Worm (Caenorhabditis elegans) whole organism, L4 larva: ENCODE data around the gene srh-83.

ENCODE experiments used
- T26A8.4 ChIP-seq: fragments of 200-800 bp; sonication (Bioruptor generic); IDR thresholded peaks from 2 replicates; pipeline ENCODE4 v1.3.6; 2022; ENCODE audit warnings: missing genetic modification characterization, missing compliant biosample characterization
- ceh-32 ChIP-seq: sonication (generic microtip); optimal IDR thresholded peaks from 2 replicates; lab custom pipeline; 2016; ENCODE audit warnings: mild to moderate bottlenecking, missing genetic modification characterization, missing compliant biosample characterization; ENCODE audit not compliant: poor library complexity
- egl-27 ChIP-seq: sonication (generic microtip); optimal IDR thresholded peaks from 3 replicates; lab custom pipeline; 2017; ENCODE audit warnings: missing biosample characterization, missing genetic modification reagents, missing genetic modification characterization
- lsy-2 ChIP-seq, 2 experiments: fragments of 150-350 bp in 1 of 2; sonication (generic microtip) in 1 of 2; optimal IDR thresholded peaks; 2 replicates each; lab custom pipeline; 2014 to 2017; ENCODE audit warnings: missing biosample characterization in 2 of 2, missing genetic modification characterization in 2 of 2
- pqm-1 ChIP-seq: sonication (generic microtip); optimal IDR thresholded peaks from 2 replicates; lab custom pipeline; 2017; ENCODE audit warnings: missing biosample characterization, missing genetic modification characterization
- zag-1 ChIP-seq: fragments of 150-350 bp; optimal IDR thresholded peaks from 2 replicates; lab custom pipeline; 2014; ENCODE audit warnings: missing biosample characterization, missing genetic modification characterization

ce11 chrV:7184549-7184948 is 20.2 kb downstream of the srh-83 start, which contains the start of gene pitr-5:
- no peak for TF ChIP-seq zag-1 (tag; lab: Kevin White, UChicago)
- no peak for TF ChIP-seq pqm-1
- TF ChIP-seq T26A8.4 (GFP tag; lab: Robert Waterston, UW) = no peak
- TF ChIP-seq egl-27 (tag; lab: Kevin White, UChicago) = no peak
- no peak for TF ChIP-seq lsy-2 (tag; optimal IDR thresholded peaks at IDR 0.05; lab: Kevin White, UChicago)
- TF ChIP-seq ceh-32 (tag; lab: Kevin White, UChicago) = no peak
